Worm (Caenorhabditis elegans) whole organism, young adult: ENCODE results near the gene ceh-83.

ENCODE experiments used
- B0261.1 ChIP-seq: sonication (generic microtip); optimal IDR thresholded peaks from 2 replicates; lab custom pipeline; 2016; ENCODE audit warnings: mild to moderate bottlenecking, missing genetic modification characterization, moderate library complexity, missing compliant biosample characterization
- F33H1.4 ChIP-seq: fragments of 200-800 bp; sonication (Bioruptor generic); IDR thresholded peaks from 2 replicates; pipeline ENCODE4 v1.3.6; 2022; ENCODE audit warnings: missing genetic modification reagents, missing genetic modification characterization, missing compliant biosample characterization
- lsl-1 ChIP-seq: fragments of 200-800 bp; sonication (Bioruptor generic); optimal IDR thresholded peaks from 2 replicates; lab custom pipeline; 2018; ENCODE audit warnings: mild to moderate bottlenecking, missing genetic modification characterization, moderate library complexity, missing compliant biosample characterization
- sdz-38 ChIP-seq: sonication (generic microtip); optimal IDR thresholded peaks from 2 replicates; lab custom pipeline; 2016; ENCODE audit warnings: missing genotype, missing genetic modification characterization, missing compliant biosample characterization
- unc-130 ChIP-seq: sonication (generic microtip); optimal IDR thresholded peaks from 2 replicates; lab custom pipeline; 2016; ENCODE audit warnings: missing genetic modification reagents, missing genetic modification characterization, missing compliant biosample characterization
- ztf-28 ChIP-seq: fragments of 200-800 bp; sonication (Bioruptor generic); IDR thresholded peaks from 2 replicates; pipeline ENCODE4 v1.3.6; 2022; ENCODE audit warnings: missing genetic modification reagents, missing genetic modification characterization, missing compliant biosample characterization

DNA sequence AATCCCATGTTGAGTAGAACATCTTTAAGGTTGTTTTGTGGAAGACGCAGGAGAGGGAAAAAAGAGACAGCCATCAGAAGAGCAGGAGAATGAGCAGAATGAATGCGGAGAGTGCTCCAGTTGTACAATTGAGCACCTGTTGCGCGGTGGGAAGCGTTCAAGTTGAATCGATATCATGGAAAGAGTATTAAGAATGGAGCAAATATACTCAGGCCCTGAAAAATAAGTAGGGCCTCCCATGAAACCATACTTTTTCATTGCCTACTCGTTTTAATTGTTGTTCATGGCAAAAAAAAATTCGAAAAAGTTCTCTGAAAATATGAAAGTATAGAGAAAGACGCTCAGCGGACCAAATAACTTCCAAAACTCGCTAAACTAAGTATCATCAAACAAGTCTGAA is 17.2 kb downstream of the ceh-83 start, which contains the start of gene fbxb-48:
- TF ChIP-seq lsl-1 (GFP tag; lab: Kevin White, UChicago), result no peak
- TF ChIP-seq F33H1.4 (GFP tag; lab: Robert Waterston, UW), result no peak
- TF ChIP-seq unc-130 (GFP tag; lab: Kevin White, UChicago), result no peak
- no peak for TF ChIP-seq ztf-28
- TF ChIP-seq B0261.1 (tag; lab: Kevin White, UChicago), result no peak
- TF ChIP-seq sdz-38 (tag; lab: Kevin White, UChicago), result no peak
